Fruit fly (Drosophila melanogaster): Measurements from ENCODE around the gene sgl.

The sgl gene

DNA sequence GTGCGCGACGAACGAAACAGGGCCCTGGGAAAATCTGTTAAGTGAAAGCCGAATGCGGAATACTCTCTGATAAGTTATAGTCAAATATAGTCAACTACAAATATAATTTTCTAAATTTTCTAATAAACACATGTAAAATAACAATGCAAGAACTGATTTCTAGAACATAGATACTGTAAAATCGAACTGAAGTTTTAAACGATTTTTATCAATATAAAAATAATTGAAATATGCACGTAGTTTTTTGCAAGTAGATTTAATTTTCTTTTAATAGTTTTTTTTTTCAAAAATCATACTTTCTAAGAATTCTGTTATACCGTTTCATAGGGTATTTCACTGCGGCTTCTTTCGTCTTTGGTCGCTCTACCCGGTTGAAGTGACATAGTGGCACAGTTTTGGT is 43.8 kb upstream of the sgl start (continued):
- TF ChIP-seq Antp (GFP tag; optimal IDR thresholded peaks at IDR 0.05), result no peak
- TF ChIP-seq Vsx1 (GFP tag; optimal IDR thresholded peaks at IDR 0.05), result no peak
- peak; percentile 52 for TF ChIP-seq peb (GFP tag; IDR thresholded peaks at IDR 0.05)
- peak; percentile 78 for TF ChIP-seq CG10543 (GFP tag; optimal IDR thresholded peaks at IDR 0.05)
- peak; percentile 20 for TF ChIP-seq CG7786 (GFP tag; optimal IDR thresholded peaks at IDR 0.05)
- no peak for TF ChIP-seq inv (GFP tag; IDR thresholded peaks at IDR 0.05; ENCODE audit: partially characterized antibody)
- TF ChIP-seq CkIIα-i1 (GFP tag; IDR thresholded peaks at IDR 0.05), result no peak
- TF ChIP-seq CoRest (tag; optimal IDR thresholded peaks at IDR 0.05), result peak; percentile 96
- no peak for TF ChIP-seq dan (GFP tag; IDR thresholded peaks at IDR 0.05)
- peak; percentile 85 for TF ChIP-seq CG10267 (tag; optimal IDR thresholded peaks at IDR 0.05)
- no peak for TF ChIP-seq crol (GFP tag; IDR thresholded peaks at IDR 0.05)
- TF ChIP-seq CG8359 (GFP tag; optimal IDR thresholded peaks at IDR 0.05; ENCODE audit: borderline replicate concordance), result peak; percentile 38
- no peak for TF ChIP-seq corto (GFP tag; optimal IDR thresholded peaks at IDR 0.05)
- peak; percentile 77 for TF ChIP-seq ind (GFP tag; optimal IDR thresholded peaks at IDR 0.05)
- TF ChIP-seq CG1602 (GFP tag; optimal IDR thresholded peaks at IDR 0.05), result peak; percentile 66
- TF ChIP-seq CG17385 (GFP tag; optimal IDR thresholded peaks at IDR 0.05), result peak; percentile 86
- TF ChIP-seq CG6765 (GFP tag; optimal IDR thresholded peaks at IDR 0.05), result peak; percentile 78
- TF ChIP-seq Opbp (GFP tag; IDR thresholded peaks at IDR 0.05; ENCODE audit: partially characterized antibody), result no peak
- peak; percentile 77 for TF ChIP-seq fd3F (GFP tag; optimal IDR thresholded peaks at IDR 0.05)
- TF ChIP-seq CG16815 (GFP tag; optimal IDR thresholded peaks at IDR 0.05), result peak; percentile 63
- peak; percentile 59 for TF ChIP-seq CG4730 (GFP tag; IDR thresholded peaks at IDR 0.05)
- TF ChIP-seq Ptx1 (GFP tag; IDR thresholded peaks at IDR 0.05), result peak; percentile 77
- TF ChIP-seq ro (GFP tag; IDR thresholded peaks at IDR 0.05), result peak; percentile 33; the same call in 1 of the 2 replicates
- peak; percentile 77 for TF ChIP-seq Nf-YB (GFP tag; optimal IDR thresholded peaks at IDR 0.05)
- peak; percentile 83 for TF ChIP-seq Fer3 (tag; optimal IDR thresholded peaks at IDR 0.05)
- peak; percentile 71 for TF ChIP-seq gsb-n (tag; optimal IDR thresholded peaks at IDR 0.05)
- TF ChIP-seq z (GFP tag; IDR thresholded peaks at IDR 0.05), result no peak
- TF ChIP-seq emc (GFP tag; optimal IDR thresholded peaks at IDR 0.05), result no peak
- TF ChIP-seq hth (optimal IDR thresholded peaks at IDR 0.05), result no peak
- no peak for TF ChIP-seq da (GFP tag; optimal IDR thresholded peaks at IDR 0.05)
- no peak for TF ChIP-seq CG14860 (GFP tag; IDR thresholded peaks at IDR 0.05; ENCODE audit: partially characterized antibody)
- TF ChIP-seq cwo (GFP tag; optimal IDR thresholded peaks at IDR 0.05), result peak; percentile 81
- peak; percentile 84 for TF ChIP-seq lab (GFP tag; optimal IDR thresholded peaks at IDR 0.05)
- TF ChIP-seq CG1529 (GFP tag; optimal IDR thresholded peaks at IDR 0.05), result peak; percentile 87
- peak; percentile 23 for TF ChIP-seq CG12299 (tag; optimal IDR thresholded peaks at IDR 0.05)
- TF ChIP-seq schlank (tag; optimal IDR thresholded peaks at IDR 0.05), result no peak
- TF ChIP-seq NC2β (GFP tag; optimal IDR thresholded peaks at IDR 0.05), result no peak
- TF ChIP-seq Jarid2 (GFP tag; optimal IDR thresholded peaks at IDR 0.05), result peak; percentile 66
- TF ChIP-seq HLHmδ (GFP tag; optimal IDR thresholded peaks at IDR 0.05), result no peak
- peak; percentile 62 for TF ChIP-seq CG32772 (GFP tag; IDR thresholded peaks at IDR 0.05)
- peak; percentile 64 for TF ChIP-seq CG14050 (GFP tag; IDR thresholded peaks at IDR 0.05)
- TF ChIP-seq zfh1 (GFP tag; IDR thresholded peaks at IDR 0.05), result peak; percentile 43; the same call in 2 of the 3 replicates
- TF ChIP-seq vvl (GFP tag; IDR thresholded peaks at IDR 0.05), result peak; percentile 81
- TF ChIP-seq Gug (GFP tag; IDR thresholded peaks at IDR 0.05), result 0 out of 4 replicates have a peak, but pooled peaks have one; percentile 6
- TF ChIP-seq jing (GFP tag; optimal IDR thresholded peaks at IDR 0.05), result peak; percentile 36
- TF ChIP-seq B-H1 (GFP tag; IDR thresholded peaks at IDR 0.05), result peak; percentile 50; the same call in 2 of the 3 replicates
- no peak for TF ChIP-seq sr (GFP tag; IDR thresholded peaks at IDR 0.05)
- peak; percentile 93 for TF ChIP-seq Blimp-1 (GFP tag; optimal IDR thresholded peaks at IDR 0.05)
- peak; percentile 43 for TF ChIP-seq CG14667 (GFP tag; IDR thresholded peaks at IDR 0.05)
- peak; percentile 8 for TF ChIP-seq CG4617 (GFP tag; optimal IDR thresholded peaks at IDR 0.05; ENCODE audit: borderline replicate concordance)
- no peak for TF ChIP-seq CG17612 (GFP tag; IDR thresholded peaks at IDR 0.05)

Data from whole organism, embryonic.